Worm (Caenorhabditis elegans): Measurements from ENCODE around the gene T22E5.1.

T22E5.1 gene

ce11 chrX:6461729-6462128 is 49.1 kb downstream of the T22E5.1 start, which contains the start of gene K04E7.1:
Gene K04E7.1 (plus strand): TSS chrX:6462029.
- TF ChIP-seq aha-1 (tag) (peak; percentile 54), Y5F2A.4 (GFP tag; optimal IDR thresholded peaks at IDR 0.05) (no peak), mdl-1 (tag; optimal IDR thresholded peaks at IDR 0.05) (no peak)

ce11 chrX:6462479-6462878 is 49.8 kb downstream of the T22E5.1 start:
- TF ChIP-seq pqm-1 (tag; optimal IDR thresholded peaks at IDR 0.05) = peak; percentile 65
- no peak for TF ChIP-seq egl-43 (GFP tag; IDR thresholded peaks at IDR 0.05)
- no peak for TF ChIP-seq aha-1 (tag)
- peak; percentile 55 for TF ChIP-seq dmd-6 (GFP tag; IDR thresholded peaks at IDR 0.05)
- no peak for TF ChIP-seq set-16 (GFP tag; IDR thresholded peaks at IDR 0.05)
- TF ChIP-seq dve-1 (tag; optimal IDR thresholded peaks at IDR 0.05; ENCODE audit: insufficient read depth) = no peak
- no peak for TF ChIP-seq daf-16 (GFP tag; optimal IDR thresholded peaks at IDR 0.05)
- TF ChIP-seq daf-16 (tag; optimal IDR thresholded peaks at IDR 0.05) = peak; percentile 15

ce11 chrX:6462995-6463462 is 50.4 kb downstream of the T22E5.1 start, which contains the start of gene C15B12.2:
Gene C15B12.2 (plus strand): TSS chrX:6463412.
- TF ChIP-seq daf-16 (GFP tag; optimal IDR thresholded peaks at IDR 0.05) (no peak), daf-16 (tag; optimal IDR thresholded peaks at IDR 0.05) (peak; percentile 56), spr-1 (tag; optimal IDR thresholded peaks at IDR 0.05) (no peak), dmd-6 (GFP tag; IDR thresholded peaks at IDR 0.05) (peak; percentile 68), pqm-1 (tag; optimal IDR thresholded peaks at IDR 0.05) (peak; percentile 84), nhr-41 (GFP tag; IDR thresholded peaks at IDR 0.05) (no peak), lin-39 (tag; optimal IDR thresholded peaks at IDR 0.05) (no peak), vab-7 (GFP tag; IDR thresholded peaks at IDR 0.05) (no peak), ceh-20 (GFP tag; IDR thresholded peaks at IDR 0.05) (no peak), mxl-3 (GFP tag; optimal IDR thresholded peaks at IDR 0.05) (peak; percentile 18), hlh-11 (tag; optimal IDR thresholded peaks at IDR 0.05) (no peak), nhr-76 (tag; optimal IDR thresholded peaks at IDR 0.05) (no peak), pha-4 (GFP tag; IDR thresholded peaks at IDR 0.05) (no peak), pha-4 (tag; optimal IDR thresholded peaks at IDR 0.05) (no peak), F37D6.2 (tag; optimal IDR thresholded peaks at IDR 0.05) (no peak), T26A8.4 (GFP tag; IDR thresholded peaks at IDR 0.05) (no peak), nhr-28 (tag; optimal IDR thresholded peaks at IDR 0.05) (peak; percentile 15), zfp-2 (tag; optimal IDR thresholded peaks at IDR 0.05) (no peak), aly-2 (tag; optimal IDR thresholded peaks at IDR 0.05) (no peak), dve-1 (tag; optimal IDR thresholded peaks at IDR 0.05; ENCODE audit: insufficient read depth) (peak; percentile 54), zip-11 (GFP tag; IDR thresholded peaks at IDR 0.05) (no peak), nhr-102 (tag; optimal IDR thresholded peaks at IDR 0.05) (no peak), T20F7.1 (GFP tag; optimal IDR thresholded peaks at IDR 0.05) (no peak), ctbp-1 (GFP tag; IDR thresholded peaks at IDR 0.05) (no peak), aha-1 (tag) (peak; percentile 68), zag-1 (tag; optimal IDR thresholded peaks at IDR 0.05) (no peak), saeg-2 (GFP tag; IDR thresholded peaks at IDR 0.05) (no peak), mdl-1 (tag; optimal IDR thresholded peaks at IDR 0.05) (peak in 1 of 2 experiments; percentile 22), mes-2 (tag; optimal IDR thresholded peaks at IDR 0.05; ENCODE audit: poor library complexity, severe bottlenecking) (no peak), cey-2 (tag; optimal IDR thresholded peaks at IDR 0.05; ENCODE audit: borderline replicate concordance, insufficient read depth) (no peak)
